Worm (Caenorhabditis elegans) whole organism, young adult: ENCODE results near the gene srlf-15.

Experiments used
- B0035.1 ChIP-seq: sonication (generic microtip); optimal IDR thresholded peaks from 2 replicates; lab custom pipeline; 2016; ENCODE audit warnings: missing genetic modification characterization, mild to moderate bottlenecking, missing compliant biosample characterization, missing genotype, missing genetic modification reagents
- C06A6.2 ChIP-seq: fragments of 200-800 bp; sonication (Bioruptor generic); conservative IDR thresholded peaks from 2 replicates; pipeline ENCODE4 v1.3.6; 2022; ENCODE audit warnings: missing genetic modification characterization, missing compliant biosample characterization
- F22D6.2 ChIP-seq: sonication (generic microtip); optimal IDR thresholded peaks from 2 replicates; lab custom pipeline; 2016; ENCODE audit warnings: mild to moderate bottlenecking, missing genetic modification characterization, missing compliant biosample characterization
- ceh-91 ChIP-seq: fragments of 200-800 bp; sonication (Bioruptor generic); IDR thresholded peaks from 2 replicates; pipeline ENCODE4 v1.3.6; 2022; ENCODE audit warnings: missing genetic modification reagents, missing genetic modification characterization, missing compliant biosample characterization
- die-1 ChIP-seq: sonication (generic microtip); optimal IDR thresholded peaks from 2 replicates; lab custom pipeline; 2016; ENCODE audit warnings: missing genotype, mild to moderate bottlenecking, missing genetic modification characterization, missing compliant biosample characterization
- dox-1 ChIP-seq: fragments of 200-800 bp; sonication (Bioruptor generic); IDR thresholded peaks from 2 replicates; pipeline ENCODE4 v1.3.6; 2022; ENCODE audit warnings: missing genetic modification reagents, missing genetic modification characterization, missing compliant biosample characterization
- efl-1 ChIP-seq: fragments of 150-350 bp; optimal IDR thresholded peaks from 2 replicates; lab custom pipeline; 2014; ENCODE audit warnings: missing biosample characterization, missing genetic modification reagents, missing genetic modification characterization
- lin-40 ChIP-seq: sonication (generic microtip); optimal IDR thresholded peaks from 2 replicates; lab custom pipeline; 2016; ENCODE audit warnings: missing genetic modification characterization, mild to moderate bottlenecking, missing compliant biosample characterization, missing genotype, missing genetic modification reagents
- nhr-90 ChIP-seq: sonication (generic microtip); optimal IDR thresholded peaks from 2 replicates; lab custom pipeline; 2016; ENCODE audit warnings: missing genotype, mild to moderate bottlenecking, missing genetic modification characterization, missing compliant biosample characterization
- snpc-4 ChIP-seq, 5 experiments: fragments of 150-350 bp in 1 of 5; sonication (generic microtip) in 4 of 5; optimal IDR thresholded peaks; 2 replicates each; lab custom pipeline; 2014 to 2018; ENCODE audit warnings: missing genetic modification characterization in 5 of 5, missing biosample characterization in 3 of 5, antibody characterized with exemption in 2 of 5, mild to moderate bottlenecking in 2 of 5, missing compliant biosample characterization in 2 of 5, missing genotype in 2 of 5, moderate library complexity in 2 of 5, missing genetic modification reagents in 1 of 5
- unc-62 ChIP-seq: fragments of 150-350 bp; optimal IDR thresholded peaks from 2 replicates; lab custom pipeline; 2014; ENCODE audit warnings: missing biosample characterization, missing genetic modification reagents, missing genetic modification characterization
- ztf-25 ChIP-seq: fragments of 200-800 bp; sonication (Bioruptor generic); IDR thresholded peaks from 2 replicates; pipeline ENCODE4 v1.3.6; 2022; ENCODE audit warnings: missing genetic modification reagents, missing genetic modification characterization, missing compliant biosample characterization

ce11 chrII:11015210-11015609 lies 20.7 kb upstream of the srlf-15 start:
- TF ChIP-seq efl-1 (no peak), unc-62 (GFP tag; lab: Kevin White, UChicago) (no peak), B0035.1 (tag; lab: Kevin White, UChicago) (no peak), C06A6.2 (GFP tag; lab: Robert Waterston, UW) (no peak), ztf-25 (no peak), dox-1 (GFP tag; lab: Robert Waterston, UW) (no peak), snpc-4 (GFP tag; optimal IDR thresholded peaks at IDR 0.05; lab: Kevin White, UChicago) (no peak), snpc-4 (tag; optimal IDR thresholded peaks at IDR 0.05; lab: Kevin White, UChicago) (no peak), F22D6.2 (tag; lab: Kevin White, UChicago) (no peak), lin-40 (tag; lab: Kevin White, UChicago) (no peak), die-1 (tag; lab: Kevin White, UChicago) (no peak), ceh-91 (no peak), nhr-90 (tag; lab: Kevin White, UChicago) (no peak)
